Worm (Caenorhabditis elegans): ENCODE measurements around the gene ZK262.4.

DNA sequence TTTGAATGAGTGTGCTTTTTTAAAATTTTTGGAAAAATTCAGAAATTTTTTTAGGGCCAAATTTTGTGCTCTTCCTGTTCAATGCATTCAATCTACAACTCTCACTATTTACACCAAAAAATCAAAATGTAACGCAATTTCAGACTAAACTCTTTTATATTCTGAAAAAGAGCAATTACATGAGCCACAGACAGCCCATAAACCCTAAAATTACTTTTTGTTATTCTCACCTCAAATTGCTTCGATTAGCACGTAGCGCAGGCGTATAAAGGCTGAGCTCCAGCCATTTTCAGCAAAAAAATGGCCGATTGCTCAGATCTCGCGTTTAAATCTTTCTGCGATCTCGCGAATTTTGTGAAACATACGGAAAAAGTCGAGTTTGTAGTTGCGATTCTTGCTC lies 7.1 kb upstream of the ZK262.4 start, which contains the start of gene srw-82:
- TF ChIP-seq ztf-11 (tag; optimal IDR thresholded peaks at IDR 0.05) (no peak), lin-39 (tag; optimal IDR thresholded peaks at IDR 0.05) (no peak), unc-62 (GFP tag; optimal IDR thresholded peaks at IDR 0.05) (no peak), mep-1 (tag; optimal IDR thresholded peaks at IDR 0.05) (no peak), nhr-90 (tag; optimal IDR thresholded peaks at IDR 0.05; ENCODE audit: poor library complexity) (no peak), jun-1 (tag; optimal IDR thresholded peaks at IDR 0.05) (no peak), isw-1 (GFP tag; IDR thresholded peaks at IDR 0.05) (no peak), elt-2 (tag; optimal IDR thresholded peaks at IDR 0.05) (no peak), nhr-47 (tag; optimal IDR thresholded peaks at IDR 0.05) (no peak), sup-37 (GFP tag; optimal IDR thresholded peaks at IDR 0.05) (no peak), sox-4 (tag; optimal IDR thresholded peaks at IDR 0.05) (no peak), dpl-1 (GFP tag; optimal IDR thresholded peaks at IDR 0.05) (no peak), nhr-237 (tag; optimal IDR thresholded peaks at IDR 0.05) (no peak), ets-5 (GFP tag; IDR thresholded peaks at IDR 0.05) (no peak)
